Fruit fly (Drosophila melanogaster): ENCODE data around the gene Phlpp.

Phlpp gene

dm6 chr2L:19097374-19097773 lies 38.4 kb downstream of the Phlpp start:
- TF ChIP-seq jim (GFP tag; optimal IDR thresholded peaks at IDR 0.05) (no peak), dsf (GFP tag; optimal IDR thresholded peaks at IDR 0.05; ENCODE audit: borderline replicate concordance) (no peak), Mio (GFP tag; optimal IDR thresholded peaks at IDR 0.05) (no peak), ey (GFP tag; optimal IDR thresholded peaks at IDR 0.05) (no peak), CG32264 (GFP tag; optimal IDR thresholded peaks at IDR 0.05) (no peak), Dif (GFP tag; optimal IDR thresholded peaks at IDR 0.05; ENCODE audit: partially characterized antibody) (no peak), sage (GFP tag; optimal IDR thresholded peaks at IDR 0.05) (no peak), woc (GFP tag; optimal IDR thresholded peaks at IDR 0.05) (no peak)

- TF ChIP-seq br (GFP tag; optimal IDR thresholded peaks at IDR 0.05), result no peak
- TF ChIP-seq Abd-B (GFP tag; optimal IDR thresholded peaks at IDR 0.05), result no peak
- TF ChIP-seq dl (GFP tag; optimal IDR thresholded peaks at IDR 0.05; ENCODE audit: insufficient read depth in 1 of 2, partially characterized antibody in 2 of 2), result no peak
- TF ChIP-seq Mio (GFP tag; optimal IDR thresholded peaks at IDR 0.05), result no peak
- TF ChIP-seq jim (GFP tag; optimal IDR thresholded peaks at IDR 0.05), result no peak
- TF ChIP-seq dsf (GFP tag; optimal IDR thresholded peaks at IDR 0.05; ENCODE audit: borderline replicate concordance), result no peak
- TF ChIP-seq CG9705 (GFP tag; optimal IDR thresholded peaks at IDR 0.05), result no peak
- no peak for TF ChIP-seq Dfd (GFP tag; optimal IDR thresholded peaks at IDR 0.05)
- no peak for TF ChIP-seq sage (GFP tag; optimal IDR thresholded peaks at IDR 0.05)
- TF ChIP-seq Myc (optimal IDR thresholded peaks at IDR 0.05), result no peak
- no peak for TF ChIP-seq Jra (GFP tag; optimal IDR thresholded peaks at IDR 0.05)
- TF ChIP-seq h (GFP tag; optimal IDR thresholded peaks at IDR 0.05), result no peak
Measured at dm6 chr2L:19098668-19099067, 39.7 kb downstream of the Phlpp start.

dm6 chr2L:19101744-19102143 lies 42.8 kb downstream of the Phlpp start, which contains the start of the genes CG17344 and CG43731:
TSS of gene CG17344 (plus strand) at chr2L:19102044.
TSS of gene CG43731 (plus strand) at chr2L:19102044.
- TF ChIP-seq OdsH (GFP tag; optimal IDR thresholded peaks at IDR 0.05) (no peak), GATAd (GFP tag; optimal IDR thresholded peaks at IDR 0.05) (no peak), Jra (GFP tag; optimal IDR thresholded peaks at IDR 0.05) (no peak), dl (GFP tag; optimal IDR thresholded peaks at IDR 0.05; ENCODE audit: insufficient read depth in 1 of 2, partially characterized antibody in 2 of 2) (no peak), pan (optimal IDR thresholded peaks at IDR 0.05) (no peak), Mio (GFP tag; optimal IDR thresholded peaks at IDR 0.05) (no peak), foxo (GFP tag; optimal IDR thresholded peaks at IDR 0.05) (no peak), Rel (GFP tag; optimal IDR thresholded peaks at IDR 0.05) (no peak), Rel (tag; optimal IDR thresholded peaks at IDR 0.05) (no peak), woc (GFP tag; optimal IDR thresholded peaks at IDR 0.05) (no peak), Vsx2 (GFP tag; optimal IDR thresholded peaks at IDR 0.05; ENCODE audit: partially characterized antibody) (no peak), fru (GFP tag; optimal IDR thresholded peaks at IDR 0.05) (no peak)

dm6 chr2L:19103176-19103921 lies 44.4 kb downstream of the Phlpp start:
- TF ChIP-seq Rel (GFP tag; optimal IDR thresholded peaks at IDR 0.05), result no peak
- no peak for TF ChIP-seq Rel (tag; optimal IDR thresholded peaks at IDR 0.05)
- TF ChIP-seq Sp1 (GFP tag; optimal IDR thresholded peaks at IDR 0.05), result no peak
- no peak for TF ChIP-seq GATAd (GFP tag; optimal IDR thresholded peaks at IDR 0.05)
- TF ChIP-seq Dfd (GFP tag; optimal IDR thresholded peaks at IDR 0.05), result no peak
- no peak for TF ChIP-seq foxo (GFP tag; optimal IDR thresholded peaks at IDR 0.05)
- TF ChIP-seq psq (GFP tag; optimal IDR thresholded peaks at IDR 0.05), result no peak
- no peak for TF ChIP-seq CrebA (GFP tag; optimal IDR thresholded peaks at IDR 0.05; ENCODE audit: borderline replicate concordance)
- TF ChIP-seq HLH106 (tag; optimal IDR thresholded peaks at IDR 0.05), result no peak
- no peak for TF ChIP-seq ey (GFP tag; optimal IDR thresholded peaks at IDR 0.05)
- no peak for TF ChIP-seq rgr (GFP tag; optimal IDR thresholded peaks at IDR 0.05)
- no peak for TF ChIP-seq usp (GFP tag; optimal IDR thresholded peaks at IDR 0.05)

dm6 chr2L:19104383-19104782 lies 45.5 kb downstream of the Phlpp start:
- TF ChIP-seq Hr78 (GFP tag; optimal IDR thresholded peaks at IDR 0.05) (no peak), HLH106 (tag; optimal IDR thresholded peaks at IDR 0.05) (no peak)
